Worm (Caenorhabditis elegans) whole organism, mixed stage, embryonic: ENCODE measurements around the gene fbxa-181.

ENCODE experiments used
- M03D4.4 ChIP-seq: sonication (generic microtip); optimal IDR thresholded peaks from 2 replicates; lab custom pipeline; 2017; ENCODE audit warnings: mild to moderate bottlenecking, missing genetic modification characterization, missing compliant biosample characterization
- blmp-1 ChIP-seq: fragments of 150-350 bp; optimal IDR thresholded peaks from 2 replicates; lab custom pipeline; 2014; ENCODE audit warnings: missing biosample characterization, missing genetic modification characterization
- ceh-39 ChIP-seq: fragments of 150-350 bp; optimal IDR thresholded peaks from 2 replicates; lab custom pipeline; 2014; ENCODE audit warnings: missing biosample characterization, missing genetic modification characterization
- ceh-43 ChIP-seq: fragments of 200-800 bp; sonication (Bioruptor generic); optimal IDR thresholded peaks from 2 replicates; lab custom pipeline; 2018; ENCODE audit warnings: mild to moderate bottlenecking, missing genetic modification characterization, moderate library complexity, missing compliant biosample characterization
- ceh-83 ChIP-seq: fragments of 200-800 bp; sonication (Bioruptor generic); optimal IDR thresholded peaks from 2 replicates; lab custom pipeline; 2018; ENCODE audit warnings: mild to moderate bottlenecking, missing genetic modification characterization, missing compliant biosample characterization
- ces-1 ChIP-seq: fragments of 150-350 bp; optimal IDR thresholded peaks from 2 replicates; lab custom pipeline; 2014; ENCODE audit warnings: missing biosample characterization, missing genetic modification reagents, missing genetic modification characterization
- cnd-1 ChIP-seq: fragments of 200-800 bp; sonication (Bioruptor generic); optimal IDR thresholded peaks from 2 replicates; lab custom pipeline; 2018; ENCODE audit warnings: mild to moderate bottlenecking, missing genetic modification characterization, missing compliant biosample characterization
- drap-1 ChIP-seq: fragments of 200-800 bp; sonication (Bioruptor generic); optimal IDR thresholded peaks from 3 replicates; lab custom pipeline; 2018; ENCODE audit warnings: mild to moderate bottlenecking, missing genetic modification characterization, missing compliant biosample characterization
- elt-3 ChIP-seq: fragments of 150-350 bp; optimal IDR thresholded peaks from 2 replicates; lab custom pipeline; 2014; ENCODE audit warnings: missing biosample characterization, missing genetic modification characterization
- flh-1 ChIP-seq: fragments of 200-800 bp; sonication (Bioruptor generic); optimal IDR thresholded peaks from 2 replicates; lab custom pipeline; 2018; ENCODE audit warnings: mild to moderate bottlenecking, missing genetic modification characterization, moderate library complexity, missing compliant biosample characterization
- ham-2 ChIP-seq: fragments of 200-800 bp; sonication (Bioruptor generic); optimal IDR thresholded peaks from 2 replicates; lab custom pipeline; 2018; ENCODE audit warnings: mild to moderate bottlenecking, missing genetic modification characterization, missing compliant biosample characterization
- hlh-1 ChIP-seq: fragments of 150-350 bp; optimal IDR thresholded peaks from 2 replicates; lab custom pipeline; 2014; ENCODE audit warnings: missing biosample characterization, missing genetic modification reagents, missing genetic modification characterization
- lin-13 ChIP-seq: fragments of 150-350 bp; optimal IDR thresholded peaks from 2 replicates; lab custom pipeline; 2014; ENCODE audit warnings: missing biosample characterization, missing genetic modification characterization
- lin-32 ChIP-seq: fragments of 200-800 bp; sonication (Bioruptor generic); optimal IDR thresholded peaks from 2 replicates; lab custom pipeline; 2018; ENCODE audit warnings: mild to moderate bottlenecking, missing genetic modification characterization, missing compliant biosample characterization
- lsy-2 ChIP-seq: fragments of 150-350 bp; optimal IDR thresholded peaks from 2 replicates; lab custom pipeline; 2014; ENCODE audit warnings: missing biosample characterization, missing genetic modification characterization
- mab-5 ChIP-seq: fragments of 150-350 bp; optimal IDR thresholded peaks from 2 replicates; lab custom pipeline; 2014; ENCODE audit warnings: missing biosample characterization, missing genetic modification characterization
- mep-1 ChIP-seq: fragments of 150-350 bp; optimal IDR thresholded peaks from 2 replicates; lab custom pipeline; 2017; ENCODE audit warnings: missing biosample characterization, missing genetic modification reagents, missing genetic modification characterization, inconsistent platforms
- mls-2 ChIP-seq: sonication (generic microtip); optimal IDR thresholded peaks from 2 replicates; lab custom pipeline; 2016; ENCODE audit warnings: mild to moderate bottlenecking, missing genetic modification characterization, moderate library complexity, missing compliant biosample characterization
- nhr-12 ChIP-seq: fragments of 150-350 bp; optimal IDR thresholded peaks from 2 replicates; lab custom pipeline; 2014; ENCODE audit warnings: missing biosample characterization, missing genetic modification characterization
- nhr-2 ChIP-seq: fragments of 150-350 bp; optimal IDR thresholded peaks from 2 replicates; lab custom pipeline; 2014; ENCODE audit warnings: missing biosample characterization, missing genetic modification characterization
- nhr-237 ChIP-seq: fragments of 150-350 bp; optimal IDR thresholded peaks from 2 replicates; lab custom pipeline; 2014; ENCODE audit warnings: missing biosample characterization, missing genetic modification characterization
- nhr-28 ChIP-seq: fragments of 150-350 bp; optimal IDR thresholded peaks from 2 replicates; lab custom pipeline; 2014; ENCODE audit warnings: missing biosample characterization, missing genetic modification characterization
- nhr-76 ChIP-seq: sonication (generic microtip); optimal IDR thresholded peaks from 2 replicates; lab custom pipeline; 2017; ENCODE audit warnings: missing biosample characterization, missing genetic modification characterization
- pha-4 ChIP-seq: fragments of 150-350 bp; optimal IDR thresholded peaks from 2 replicates; lab custom pipeline; 2018; ENCODE audit warnings: missing biosample characterization, missing genetic modification reagents, missing genetic modification characterization
- sem-2 ChIP-seq: fragments of 200-800 bp; sonication (Bioruptor generic); optimal IDR thresholded peaks from 2 replicates; lab custom pipeline; 2018; ENCODE audit warnings: mild to moderate bottlenecking, missing genetic modification characterization, missing compliant biosample characterization
- snpc-4 ChIP-seq: fragments of 150-350 bp; optimal IDR thresholded peaks from 2 replicates; lab custom pipeline; 2014; ENCODE audit warnings: missing biosample characterization, missing genetic modification characterization
- sptf-1 ChIP-seq: sonication (generic microtip); optimal IDR thresholded peaks from 2 replicates; lab custom pipeline; 2017; ENCODE audit warnings: mild to moderate bottlenecking, missing genetic modification characterization, moderate library complexity, missing compliant biosample characterization
- tbx-8 ChIP-seq: fragments of 200-800 bp; sonication (Bioruptor generic); optimal IDR thresholded peaks from 2 replicates; lab custom pipeline; 2018; ENCODE audit warnings: mild to moderate bottlenecking, missing genetic modification characterization, moderate library complexity, missing compliant biosample characterization
- unc-120 ChIP-seq: sonication (generic microtip); optimal IDR thresholded peaks from 2 replicates; lab custom pipeline; 2017; ENCODE audit warnings: missing genetic modification characterization, missing compliant biosample characterization; ENCODE audit not compliant: poor library complexity, severe bottlenecking
- unc-39 ChIP-seq: fragments of 150-350 bp; optimal IDR thresholded peaks from 2 replicates; lab custom pipeline; 2014; ENCODE audit warnings: missing biosample characterization, missing genetic modification characterization
- unc-62 ChIP-seq: fragments of 150-350 bp; optimal IDR thresholded peaks from 2 replicates; lab custom pipeline; 2014; ENCODE audit warnings: missing biosample characterization, missing genetic modification reagents, missing genetic modification characterization
- zip-8 ChIP-seq: fragments of 150-350 bp; optimal IDR thresholded peaks from 2 replicates; lab custom pipeline; 2014; ENCODE audit warnings: missing biosample characterization, missing genetic modification characterization
- ztf-11 ChIP-seq: fragments of 150-350 bp; optimal IDR thresholded peaks from 2 replicates; lab custom pipeline; 2014; ENCODE audit warnings: missing biosample characterization, missing genetic modification characterization

Gene fbxa-181

ce11 chrV:13724781-13725180 is 893 bp upstream of the fbxa-181 start, which contains the start of gene F35E12.2:
Gene F35E12.2, minus strand, starts transcription at chrV:13724881.
- TF ChIP-seq ceh-39 (tag; lab: Kevin White, UChicago) (no peak), hlh-1 (tag; lab: Kevin White, UChicago) (no peak), nhr-12 (no peak), cnd-1 (tag; lab: Kevin White, UChicago) (no peak), unc-120 (tag; lab: Kevin White, UChicago) (no peak), zip-8 (tag; lab: Kevin White, UChicago) (no peak), nhr-2 (no peak), elt-3 (tag; lab: Kevin White, UChicago) (no peak), sptf-1 (no peak), pha-4 (tag; lab: Kevin White, UChicago) (no peak), ztf-11 (tag; lab: Kevin White, UChicago) (no peak)

ce11 chrV:13730762-13731161 is 5.1 kb downstream of the fbxa-181 start, which contains the start of gene dct-17:
Gene dct-17, minus strand, starts transcription at chrV:13730784.
- TF ChIP-seq M03D4.4 (tag; lab: Kevin White, UChicago) (no peak), nhr-76 (no peak), mep-1 (tag; lab: Kevin White, UChicago) (no peak), nhr-2 (no peak), unc-120 (tag; lab: Kevin White, UChicago) (no peak), zip-8 (tag; lab: Kevin White, UChicago) (no peak), drap-1 (GFP tag; lab: Kevin White, UChicago) (no peak), ces-1 (GFP tag; lab: Kevin White, UChicago) (no peak), sem-2 (GFP tag; lab: Kevin White, UChicago) (no peak), nhr-12 (no peak), flh-1 (GFP tag; lab: Kevin White, UChicago) (no peak)

- no peak for TF ChIP-seq cnd-1 (tag; lab: Kevin White, UChicago)
- TF ChIP-seq ceh-39 (tag; lab: Kevin White, UChicago), result no peak
- no peak for TF ChIP-seq tbx-8 (GFP tag; lab: Kevin White, UChicago)
- TF ChIP-seq unc-62, result no peak
- TF ChIP-seq lin-32 (GFP tag; lab: Kevin White, UChicago), result no peak
- TF ChIP-seq ceh-83, result no peak
- TF ChIP-seq ham-2 (GFP tag; lab: Kevin White, UChicago), result no peak
- TF ChIP-seq elt-3 (tag; lab: Kevin White, UChicago), result no peak
- no peak for TF ChIP-seq ceh-43
- no peak for TF ChIP-seq nhr-76
- no peak for TF ChIP-seq mls-2 (tag; lab: Kevin White, UChicago)
- no peak for TF ChIP-seq hlh-1 (tag; lab: Kevin White, UChicago)
- TF ChIP-seq pha-4 (tag; lab: Kevin White, UChicago), result no peak
These were observed 10.5 kb downstream of the fbxa-181 start, which contains the start of gene F35E12.6 for ce11 chrV:13736147-13736546. Gene F35E12.6, minus strand, starts transcription at chrV:13736247.

DNA sequence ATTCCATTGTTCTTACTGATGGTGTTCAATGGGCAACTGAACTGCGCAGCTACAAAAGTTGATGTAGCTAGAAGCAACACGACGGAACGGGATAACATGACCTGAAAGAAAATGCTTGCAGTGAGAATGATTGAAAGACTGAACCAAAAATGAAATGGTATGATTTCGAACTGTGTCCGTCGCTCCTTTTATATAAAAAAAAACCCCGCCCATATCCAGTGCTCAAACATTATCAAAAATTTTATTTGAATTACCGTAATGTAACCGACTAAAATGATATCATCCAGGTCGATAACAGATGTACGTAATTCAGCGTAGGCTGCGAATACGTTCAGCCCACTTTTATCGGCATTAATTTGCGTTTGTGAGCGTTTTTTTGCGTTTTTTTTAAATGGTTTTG is 12.7 kb downstream of the fbxa-181 start, which contains the start of gene irg-5:
Gene irg-5, minus strand, starts transcription at position 101 of the 400 bp plus-strand sequence.
- TF ChIP-seq nhr-237 (tag; lab: Kevin White, UChicago), result no peak
- TF ChIP-seq unc-39 (tag; lab: Kevin White, UChicago), result no peak
- no peak for TF ChIP-seq lin-32 (GFP tag; lab: Kevin White, UChicago)
- no peak for TF ChIP-seq blmp-1 (tag; lab: Kevin White, UChicago)
- no peak for TF ChIP-seq lsy-2 (tag; lab: Kevin White, UChicago)
- TF ChIP-seq cnd-1 (tag; lab: Kevin White, UChicago), result no peak
- no peak for TF ChIP-seq ceh-43
- no peak for TF ChIP-seq unc-62
- TF ChIP-seq nhr-2, result no peak
- TF ChIP-seq mep-1 (tag; lab: Kevin White, UChicago), result no peak
- no peak for TF ChIP-seq ceh-83
- no peak for TF ChIP-seq unc-120 (tag; lab: Kevin White, UChicago)
- no peak for TF ChIP-seq nhr-28 (tag; lab: Kevin White, UChicago)
- TF ChIP-seq lin-13 (tag; lab: Kevin White, UChicago), result no peak

DNA sequence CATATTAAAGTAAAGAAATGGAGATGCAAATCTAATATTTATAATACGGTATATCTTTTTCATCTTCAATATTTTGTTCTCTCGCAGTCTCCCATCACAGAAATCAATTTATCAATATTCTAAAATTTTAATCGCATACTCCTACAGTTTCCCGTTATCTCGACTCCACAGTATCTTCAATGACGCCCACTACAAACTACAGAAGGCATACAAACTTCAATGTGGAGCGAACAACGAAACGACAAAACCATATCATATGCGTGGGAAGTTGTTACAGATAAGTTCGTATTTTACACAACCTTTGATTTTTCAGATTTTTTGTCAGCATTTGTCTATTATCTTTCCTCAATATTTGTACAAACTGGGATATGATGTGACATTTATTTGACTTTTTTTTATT is 14.2 kb downstream of the fbxa-181 start:
- TF ChIP-seq cnd-1 (tag; lab: Kevin White, UChicago) (no peak), lin-32 (GFP tag; lab: Kevin White, UChicago) (no peak), sptf-1 (no peak), ztf-11 (tag; lab: Kevin White, UChicago) (no peak), ceh-83 (no peak), snpc-4 (tag; lab: Kevin White, UChicago) (no peak), mls-2 (tag; lab: Kevin White, UChicago) (no peak), drap-1 (GFP tag; lab: Kevin White, UChicago) (no peak), flh-1 (GFP tag; lab: Kevin White, UChicago) (no peak), nhr-28 (tag; lab: Kevin White, UChicago) (no peak), zip-8 (tag; lab: Kevin White, UChicago) (no peak), tbx-8 (GFP tag; lab: Kevin White, UChicago) (no peak), pha-4 (tag; lab: Kevin White, UChicago) (no peak), mab-5 (no peak), unc-120 (tag; lab: Kevin White, UChicago) (no peak), unc-62 (no peak), nhr-12 (no peak), mep-1 (tag; lab: Kevin White, UChicago) (no peak), nhr-237 (tag; lab: Kevin White, UChicago) (no peak)
